Worm (Caenorhabditis elegans) whole organism, L1 larva: Measurements from ENCODE around the gene famh-136.

ENCODE experiments used
- C04F5.9 ChIP-seq: sonication (generic microtip); optimal IDR thresholded peaks from 2 replicates; lab custom pipeline; 2016; ENCODE audit warnings: missing genetic modification characterization, missing compliant biosample characterization
- C16A3.4 ChIP-seq: fragments of 150-350 bp; optimal IDR thresholded peaks from 2 replicates; lab custom pipeline; 2014; ENCODE audit warnings: missing biosample characterization, missing genetic modification characterization
- blmp-1 ChIP-seq: fragments of 150-350 bp; optimal IDR thresholded peaks from 2 replicates; lab custom pipeline; 2014; ENCODE audit warnings: missing biosample characterization, missing genetic modification characterization
- ceh-63 ChIP-seq: fragments of 200-800 bp; sonication (Bioruptor generic); optimal IDR thresholded peaks from 2 replicates; lab custom pipeline; 2018; ENCODE audit warnings: mild to moderate bottlenecking, missing genetic modification characterization, missing compliant biosample characterization
- ceh-8 ChIP-seq: fragments of 200-800 bp; sonication (Bioruptor generic); optimal IDR thresholded peaks from 2 replicates; lab custom pipeline; 2018; ENCODE audit warnings: mild to moderate bottlenecking, missing genetic modification characterization, moderate library complexity, missing compliant biosample characterization
- ceh-82 ChIP-seq, 3 experiments: fragments of 150-350 bp in 1 of 3; sonication (generic microtip) in 2 of 3; optimal IDR thresholded peaks; 2 replicates each; lab custom pipeline; 2014 to 2017; ENCODE audit warnings: missing biosample characterization in 3 of 3, missing genetic modification characterization in 3 of 3
- ceh-90 ChIP-seq: sonication (generic microtip); optimal IDR thresholded peaks from 2 replicates; lab custom pipeline; 2016; ENCODE audit warnings: missing genetic modification characterization, missing compliant biosample characterization
- ces-1 ChIP-seq: fragments of 150-350 bp; optimal IDR thresholded peaks from 2 replicates; lab custom pipeline; 2014; ENCODE audit warnings: missing biosample characterization, missing genetic modification reagents, missing genetic modification characterization
- dpl-1 ChIP-seq, 3 experiments: fragments of 150-350 bp in 2 of 3; sonication (generic microtip) in 1 of 3; optimal IDR thresholded peaks; 2 replicates each; lab custom pipeline; 2014 to 2017; ENCODE audit warnings: missing biosample characterization in 3 of 3, missing genetic modification characterization in 3 of 3, missing genetic modification reagents in 3 of 3
- efl-1 ChIP-seq, 4 experiments: fragments of 150-350 bp; optimal IDR thresholded peaks in 3 of 4; peaks in 1 of 4; 1 replicate in 1 of 4; 2 replicates in 3 of 4; lab custom pipeline; 2014; ENCODE audit warnings: missing biosample characterization in 2 of 4, missing genetic modification characterization in 2 of 4, missing genetic modification reagents in 2 of 4
- egl-13 ChIP-seq: sonication (generic microtip); optimal IDR thresholded peaks from 2 replicates; lab custom pipeline; 2016; ENCODE audit warnings: missing genotype, missing genetic modification reagents, missing genetic modification characterization, missing compliant biosample characterization
- elt-2 ChIP-seq: sonication (generic microtip); optimal IDR thresholded peaks from 2 replicates; lab custom pipeline; 2016; ENCODE audit warnings: missing genetic modification characterization, mild to moderate bottlenecking, inconsistent platforms, missing compliant biosample characterization, missing genetic modification reagents
- ets-5 ChIP-seq: fragments of 200-800 bp; sonication (Bioruptor generic); IDR thresholded peaks from 2 replicates; pipeline ENCODE4 v1.3.6; 2022; ENCODE audit warnings: missing genetic modification characterization, missing compliant biosample characterization
- fkh-10 ChIP-seq: sonication (generic microtip); optimal IDR thresholded peaks from 2 replicates; lab custom pipeline; 2017; ENCODE audit warnings: missing biosample characterization, missing genetic modification reagents, missing genetic modification characterization
- fkh-8 ChIP-seq: sonication (generic microtip); optimal IDR thresholded peaks from 2 replicates; lab custom pipeline; 2016; ENCODE audit warnings: mild to moderate bottlenecking, missing genetic modification characterization, missing compliant biosample characterization
- grh-1 ChIP-seq: fragments of 200-800 bp; sonication (Bioruptor generic); IDR thresholded peaks from 2 replicates; pipeline ENCODE4 v1.3.6; 2022; ENCODE audit warnings: missing genetic modification reagents, missing genetic modification characterization, missing compliant biosample characterization
- hlh-4 ChIP-seq: sonication (generic microtip); optimal IDR thresholded peaks from 2 replicates; lab custom pipeline; 2016; ENCODE audit warnings: mild to moderate bottlenecking, missing genetic modification characterization, missing compliant biosample characterization
- hpl-2 ChIP-seq: fragments of 150-350 bp; optimal IDR thresholded peaks from 2 replicates; lab custom pipeline; 2014; ENCODE audit warnings: missing biosample characterization, missing genetic modification reagents, missing genetic modification characterization
- irx-1 ChIP-seq: sonication (generic microtip); optimal IDR thresholded peaks from 2 replicates; lab custom pipeline; 2016; ENCODE audit warnings: missing genetic modification characterization, missing compliant biosample characterization
- isw-1 ChIP-seq: fragments of 200-800 bp; sonication (Bioruptor generic); IDR thresholded peaks from 2 replicates; pipeline ENCODE4 v1.3.6; 2022; ENCODE audit warnings: missing genetic modification characterization, missing compliant biosample characterization
- jun-1 ChIP-seq: fragments of 150-350 bp; optimal IDR thresholded peaks from 2 replicates; lab custom pipeline; 2014; ENCODE audit warnings: missing biosample characterization, missing genetic modification reagents, missing genetic modification characterization
- lin-13 ChIP-seq: fragments of 150-350 bp; optimal IDR thresholded peaks from 2 replicates; lab custom pipeline; 2014; ENCODE audit warnings: missing biosample characterization, missing genetic modification reagents, missing genetic modification characterization
- lin-14 ChIP-seq: fragments of 200-800 bp; sonication (Bioruptor generic); optimal IDR thresholded peaks from 2 replicates; lab custom pipeline; 2018; ENCODE audit warnings: mild to moderate bottlenecking, missing genetic modification characterization, moderate library complexity, missing compliant biosample characterization
- lir-3 ChIP-seq: sonication (generic microtip); optimal IDR thresholded peaks from 2 replicates; lab custom pipeline; 2016; ENCODE audit warnings: mild to moderate bottlenecking, missing genetic modification characterization, moderate library complexity, missing compliant biosample characterization; ENCODE audit not compliant: poor library complexity
- mdl-1 ChIP-seq, 2 experiments: fragments of 150-350 bp; optimal IDR thresholded peaks; 2 replicates each; lab custom pipeline; 2014 to 2017; ENCODE audit warnings: missing biosample characterization in 2 of 2, missing genetic modification characterization in 2 of 2, inconsistent platforms in 1 of 2
- nhr-11 ChIP-seq: fragments of 150-350 bp; optimal IDR thresholded peaks from 2 replicates; lab custom pipeline; 2014; ENCODE audit warnings: missing biosample characterization, missing genetic modification characterization
- nhr-12 ChIP-seq: sonication (generic microtip); optimal IDR thresholded peaks from 2 replicates; lab custom pipeline; 2017; ENCODE audit warnings: missing biosample characterization, missing genetic modification characterization
- nhr-19 ChIP-seq: fragments of 200-800 bp; sonication (Bioruptor generic); conservative IDR thresholded peaks from 2 replicates; pipeline ENCODE4 v1.3.6; 2022; ENCODE audit warnings: missing genetic modification characterization, missing compliant biosample characterization
- nhr-20 ChIP-seq: sonication (generic microtip); optimal IDR thresholded peaks from 2 replicates; lab custom pipeline; 2016; ENCODE audit warnings: mild to moderate bottlenecking, missing genetic modification characterization, missing compliant biosample characterization
- nhr-237 ChIP-seq: fragments of 150-350 bp; optimal IDR thresholded peaks from 2 replicates; lab custom pipeline; 2014; ENCODE audit warnings: missing biosample characterization, missing genetic modification characterization
- nhr-28 ChIP-seq: fragments of 150-350 bp; optimal IDR thresholded peaks from 2 replicates; lab custom pipeline; 2014; ENCODE audit warnings: missing biosample characterization, missing genetic modification characterization
- nhr-47 ChIP-seq: sonication (generic microtip); optimal IDR thresholded peaks from 2 replicates; lab custom pipeline; 2016; ENCODE audit warnings: mild to moderate bottlenecking, missing genetic modification characterization, moderate library complexity, missing compliant biosample characterization
- nhr-71 ChIP-seq: sonication (generic microtip); optimal IDR thresholded peaks from 2 replicates; lab custom pipeline; 2016; ENCODE audit warnings: mild to moderate bottlenecking, missing genetic modification characterization, moderate library complexity, missing compliant biosample characterization
- nhr-76 ChIP-seq: sonication (generic microtip); optimal IDR thresholded peaks from 2 replicates; lab custom pipeline; 2017; ENCODE audit warnings: missing biosample characterization, missing genetic modification characterization
- nhr-77 ChIP-seq: fragments of 150-350 bp; optimal IDR thresholded peaks from 2 replicates; lab custom pipeline; 2014; ENCODE audit warnings: missing biosample characterization, missing genetic modification characterization
- nhr-90 ChIP-seq: sonication (generic microtip); optimal IDR thresholded peaks from 2 replicates; lab custom pipeline; 2016; ENCODE audit warnings: mild to moderate bottlenecking, missing genetic modification characterization, missing compliant biosample characterization; ENCODE audit not compliant: poor library complexity
- pqm-1 ChIP-seq: sonication (generic microtip); optimal IDR thresholded peaks from 3 replicates; lab custom pipeline; 2017; ENCODE audit warnings: missing biosample characterization, missing genetic modification characterization
- rnt-1 ChIP-seq: sonication (generic microtip); optimal IDR thresholded peaks from 2 replicates; lab custom pipeline; 2016; ENCODE audit warnings: mild to moderate bottlenecking, missing genetic modification characterization, moderate library complexity, missing compliant biosample characterization
- skn-1 ChIP-seq: fragments of 150-350 bp; optimal IDR thresholded peaks from 2 replicates; lab custom pipeline; 2014; ENCODE audit warnings: missing biosample characterization, missing genetic modification characterization
- snpc-4 ChIP-seq: fragments of 150-350 bp; optimal IDR thresholded peaks from 2 replicates; lab custom pipeline; 2014; ENCODE audit warnings: missing biosample characterization, missing genetic modification characterization
- snu-23 ChIP-seq: sonication (generic microtip); optimal IDR thresholded peaks from 2 replicates; lab custom pipeline; 2016; ENCODE audit warnings: missing genetic modification characterization, missing compliant biosample characterization
- sup-37 ChIP-seq: fragments of 200-800 bp; sonication (Bioruptor generic); optimal IDR thresholded peaks from 2 replicates; lab custom pipeline; 2018; ENCODE audit warnings: mild to moderate bottlenecking, missing genetic modification characterization, missing compliant biosample characterization
- swsn-7 ChIP-seq: sonication (generic microtip); optimal IDR thresholded peaks from 2 replicates; lab custom pipeline; 2016; ENCODE audit warnings: missing genetic modification characterization, missing compliant biosample characterization
- tlp-1 ChIP-seq: fragments of 150-350 bp; optimal IDR thresholded peaks from 2 replicates; lab custom pipeline; 2014; ENCODE audit warnings: missing biosample characterization, missing genetic modification characterization
- unc-130 ChIP-seq: fragments of 150-350 bp; optimal IDR thresholded peaks from 2 replicates; lab custom pipeline; 2017; ENCODE audit warnings: missing biosample characterization, missing genetic modification characterization, inconsistent platforms
- unc-62 ChIP-seq: fragments of 150-350 bp; optimal IDR thresholded peaks from 2 replicates; lab custom pipeline; 2014; ENCODE audit warnings: missing biosample characterization, missing genetic modification reagents, missing genetic modification characterization
- unc-86 ChIP-seq: sonication (generic microtip); optimal IDR thresholded peaks from 2 replicates; lab custom pipeline; 2016; ENCODE audit warnings: missing genetic modification characterization, missing compliant biosample characterization
- vab-15 ChIP-seq: sonication (generic microtip); optimal IDR thresholded peaks from 2 replicates; lab custom pipeline; 2017; ENCODE audit warnings: missing genotype, mild to moderate bottlenecking, missing genetic modification characterization, missing compliant biosample characterization
- xbp-1 ChIP-seq: sonication (generic microtip); optimal IDR thresholded peaks from 2 replicates; lab custom pipeline; 2016; ENCODE audit warnings: missing genetic modification characterization, missing compliant biosample characterization
- ztf-4 ChIP-seq: fragments of 150-350 bp; optimal IDR thresholded peaks from 2 replicates; lab custom pipeline; 2014; ENCODE audit warnings: missing biosample characterization, missing genetic modification characterization

famh-136 gene

DNA sequence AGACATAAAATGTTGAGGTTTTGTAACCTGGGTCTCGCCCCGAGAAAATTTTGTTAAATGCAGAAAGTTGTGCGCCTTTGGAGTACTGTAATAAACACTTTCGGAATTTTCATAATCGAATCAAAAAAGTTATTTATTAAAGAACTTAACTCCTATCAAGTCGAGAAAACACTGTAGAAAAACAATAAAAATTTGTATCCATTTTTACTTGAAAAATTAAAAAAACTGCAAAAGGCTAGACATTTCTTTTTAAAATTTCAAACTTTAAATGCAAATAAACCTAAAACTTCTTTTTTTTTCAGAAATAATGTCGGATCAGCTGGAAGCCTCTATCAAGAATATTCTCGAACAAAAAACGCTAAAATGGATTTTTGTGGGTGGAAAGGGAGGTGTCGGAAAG, 7.2 kb downstream of the famh-136 start, which contains the start of gene asna-1:
Gene asna-1 (plus strand): TSS at position 301 of the 400 bp plus-strand sequence.
- TF ChIP-seq rnt-1 (tag; lab: Kevin White, UChicago) (no peak), nhr-90 (tag; lab: Kevin White, UChicago) (no peak), mdl-1 (tag; optimal IDR thresholded peaks at IDR 0.05; lab: Kevin White, UChicago) (no peak), ztf-4 (tag; lab: Kevin White, UChicago) (no peak), lir-3 (tag; lab: Kevin White, UChicago) (no peak)
- TF ChIP-seq, all 84 proteins: peak for 0

DNA sequence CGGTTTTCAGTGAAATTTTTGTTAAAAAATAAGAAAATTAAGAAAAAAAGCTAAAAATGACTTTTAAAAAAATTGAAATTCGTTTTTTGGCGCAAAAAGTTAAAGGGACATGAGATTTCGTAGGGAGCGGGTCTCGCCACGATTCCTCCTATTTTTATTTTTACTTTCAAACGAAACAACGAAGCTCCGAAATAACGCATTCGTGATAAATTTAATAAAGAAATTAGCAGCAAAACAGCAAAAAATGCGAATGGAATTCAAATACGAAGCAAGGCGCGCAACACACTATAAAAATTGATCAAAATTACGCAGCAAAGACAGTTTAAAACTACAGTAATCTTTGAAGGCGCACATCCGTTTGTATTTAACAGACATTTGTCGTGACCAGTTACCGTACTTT, 12.2 kb downstream of the famh-136 start:
- no peak for TF ChIP-seq ceh-63 (GFP tag; lab: Kevin White, UChicago)
- no peak for TF ChIP-seq nhr-237
- TF ChIP-seq lin-14 (GFP tag; lab: Kevin White, UChicago) = no peak
- TF ChIP-seq ceh-82 (tag; optimal IDR thresholded peaks at IDR 0.05; lab: Kevin White, UChicago) = no peak
- TF ChIP-seq nhr-20 (tag; lab: Kevin White, UChicago) = peak; percentile 50
- no peak for TF ChIP-seq tlp-1 (tag; lab: Kevin White, UChicago)
- no peak for TF ChIP-seq sup-37 (GFP tag; lab: Kevin White, UChicago)
- peak; percentile 15 for TF ChIP-seq irx-1 (tag; lab: Kevin White, UChicago)
- TF ChIP-seq nhr-90 (tag; lab: Kevin White, UChicago) = peak; percentile 9
- TF ChIP-seq nhr-28 (tag; lab: Kevin White, UChicago) = no peak
- TF ChIP-seq vab-15 (tag; lab: Kevin White, UChicago) = no peak
- peak; percentile 18 for TF ChIP-seq lin-13
- TF ChIP-seq pqm-1 (tag; lab: Kevin White, UChicago) = no peak
- no peak for TF ChIP-seq egl-13 (tag; lab: Kevin White, UChicago)
- TF ChIP-seq nhr-47 = peak; percentile 48
- peak; percentile 26 for TF ChIP-seq fkh-8 (tag; lab: Kevin White, UChicago)
- TF ChIP-seq C04F5.9 (tag; lab: Kevin White, UChicago) = peak; percentile 93
- no peak for TF ChIP-seq ces-1 (GFP tag; lab: Kevin White, UChicago)
- peak; percentile 61 for TF ChIP-seq nhr-19
- peak; percentile 50 for TF ChIP-seq skn-1
- no peak for TF ChIP-seq hpl-2 (GFP tag; lab: Kevin White, UChicago)
- peak; percentile 1 for TF ChIP-seq snpc-4
- TF ChIP-seq nhr-76 (tag; lab: Kevin White, UChicago) = no peak
- TF ChIP-seq efl-1 (optimal IDR thresholded peaks at IDR 0.05; lab: Kevin White, UChicago) = peak; percentile 77 to 79
- peak; percentile 83 to 97 for TF ChIP-seq efl-1 (GFP tag; optimal IDR thresholded peaks at IDR 0.05 in 1 of 2; lab: Kevin White, UChicago)
- TF ChIP-seq unc-62 (GFP tag; lab: Kevin White, UChicago) = no peak
- TF ChIP-seq hlh-4 = no peak
- peak; percentile 58 for TF ChIP-seq snu-23 (GFP tag; lab: Kevin White, UChicago)
- TF ChIP-seq jun-1 (tag; lab: Kevin White, UChicago) = no peak
- no peak for TF ChIP-seq ceh-8 (GFP tag; lab: Kevin White, UChicago)
- TF ChIP-seq elt-2 (tag; lab: Kevin White, UChicago) = no peak
- TF ChIP-seq nhr-77 (tag; lab: Kevin White, UChicago) = no peak
- no peak for TF ChIP-seq fkh-10 (GFP tag; lab: Kevin White, UChicago)
- TF ChIP-seq nhr-11 (tag; lab: Kevin White, UChicago) = no peak
- no peak for TF ChIP-seq ceh-90 (tag; lab: Kevin White, UChicago)
- peak; percentile 51 for TF ChIP-seq isw-1 (GFP tag; lab: Robert Waterston, UW)
- peak; percentile 46 for TF ChIP-seq swsn-7
- TF ChIP-seq unc-86 (tag; lab: Kevin White, UChicago) = no peak
- TF ChIP-seq rnt-1 (tag; lab: Kevin White, UChicago) = no peak
- peak; percentile 73 for TF ChIP-seq nhr-71 (tag; lab: Kevin White, UChicago)
- no peak for TF ChIP-seq nhr-12
- TF ChIP-seq xbp-1 (tag; lab: Kevin White, UChicago) = peak; percentile 38
- no peak for TF ChIP-seq grh-1 (GFP tag; lab: Robert Waterston, UW)
- peak; percentile 83 for TF ChIP-seq blmp-1 (tag; lab: Kevin White, UChicago)
- TF ChIP-seq C16A3.4 = peak; percentile 13
- TF ChIP-seq unc-130 (tag; lab: Kevin White, UChicago) = no peak
- no peak for TF ChIP-seq ztf-4 (tag; lab: Kevin White, UChicago)
- TF ChIP-seq dpl-1 (GFP tag; optimal IDR thresholded peaks at IDR 0.05; lab: Kevin White, UChicago) = peak; percentile 68 to 86 (median 74)
- no peak for TF ChIP-seq ets-5 (GFP tag; lab: Robert Waterston, UW)
